Worm (Caenorhabditis elegans) whole organism, L4/young adult: ENCODE results near the gene Y48B6A.1.
"Not testable (repeated sequence)": the region's sequence is repeated elsewhere in the genome, so short reads cannot be mapped to it uniquely, and the experiment has no call there.

Source experiments
- W03F9.2 ChIP-seq: fragments of 150-350 bp; optimal IDR thresholded peaks from 2 replicates; lab custom pipeline; 2014; ENCODE audit warnings: missing biosample characterization, missing genetic modification characterization
- dao-5 ChIP-seq: sonication (generic microtip); optimal IDR thresholded peaks from 2 replicates; lab custom pipeline; 2016; ENCODE audit warnings: missing genotype, missing genetic modification characterization, moderate library complexity, missing compliant biosample characterization
- him-1 ChIP-seq: sonication (generic microtip); optimal IDR thresholded peaks from 2 replicates; lab custom pipeline; 2016; ENCODE audit warnings: missing genotype, missing genetic modification reagents, missing genetic modification characterization, missing compliant biosample characterization

Gene Y48B6A.1

DNA sequence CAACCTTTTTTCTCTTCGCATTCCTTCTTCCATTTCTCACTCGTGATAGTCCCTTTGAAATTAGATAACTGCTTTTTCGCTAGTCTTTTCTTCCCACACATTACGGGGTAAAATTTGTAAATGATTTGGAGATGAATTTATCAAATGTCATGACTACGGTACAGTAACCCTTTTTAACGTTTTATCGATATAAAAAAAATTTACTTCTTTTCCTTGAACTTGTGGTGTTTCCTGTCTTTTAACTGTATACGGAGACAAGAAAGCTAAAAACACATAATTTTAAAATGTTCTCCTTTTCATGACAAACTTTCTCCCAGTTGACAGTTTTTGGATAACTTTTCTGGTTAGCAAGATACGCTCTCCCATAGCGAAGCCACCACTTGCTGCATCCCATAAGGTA, 4.1 kb downstream of the Y48B6A.1 start, which contains the start of gene W03H9.1:
Gene W03H9.1 (minus strand): TSS at position 101 of the 400 bp plus-strand sequence.
- TF ChIP-seq dao-5 (tag; lab: Kevin White, UChicago), result no peak
- no peak for TF ChIP-seq W03F9.2 (tag; lab: Kevin White, UChicago)
- TF ChIP-seq him-1, result no peak

DNA sequence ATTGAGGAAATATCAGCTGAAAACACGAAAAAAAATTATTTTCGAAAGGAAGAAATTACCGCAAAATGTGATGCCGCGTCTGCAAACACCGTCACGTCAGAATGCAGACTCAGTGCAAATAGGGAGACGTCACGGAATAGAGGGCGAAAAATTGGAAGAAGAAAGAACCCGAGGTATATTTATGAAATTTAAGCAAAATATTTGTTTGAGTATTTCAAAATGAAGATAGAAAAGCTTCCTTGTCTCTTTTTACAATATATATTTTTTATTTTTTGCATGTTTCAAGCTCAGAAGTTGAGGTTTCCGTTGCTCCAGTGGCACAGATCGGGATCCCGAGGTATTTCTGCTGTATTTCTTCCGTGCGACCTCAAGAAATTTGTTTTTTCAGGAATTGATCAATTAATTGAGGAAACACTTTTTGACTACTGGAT, 10.3 kb downstream of the Y48B6A.1 start, which contains the start of gene W03H9.2:
Gene W03H9.2 (minus strand): TSS at position 32 of the 431 bp plus-strand sequence.
- TF ChIP-seq him-1, result no peak
- peak; percentile 27 for TF ChIP-seq W03F9.2 (tag; lab: Kevin White, UChicago)
- no peak for TF ChIP-seq dao-5 (tag; lab: Kevin White, UChicago)

DNA sequence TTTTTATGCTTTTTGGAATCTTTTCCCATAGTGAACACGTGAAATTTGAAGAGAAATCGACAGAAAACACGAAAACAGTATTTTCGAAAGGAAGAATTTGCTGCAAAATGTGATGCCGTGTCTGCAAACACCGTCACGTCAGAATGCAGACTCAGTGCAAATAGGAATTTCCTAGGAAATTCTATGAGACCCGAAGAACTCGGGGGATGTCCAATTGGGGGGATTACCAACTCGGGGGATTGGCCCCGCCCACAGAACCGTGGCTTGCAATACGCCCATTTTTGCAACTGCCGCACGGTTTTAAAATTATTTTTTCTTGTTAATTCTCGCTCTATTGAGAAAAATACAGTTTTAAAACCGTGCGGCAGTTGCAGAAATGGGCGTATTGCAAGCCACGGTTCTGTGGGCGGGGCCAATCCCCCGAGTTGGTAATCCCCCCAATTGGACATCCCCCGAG, 12.0 kb downstream of the Y48B6A.1 start, which contains the start of gene cacn-1:
Gene cacn-1 (minus strand): TSS at position 51 of the 457 bp plus-strand sequence.
- TF ChIP-seq dao-5 (tag; lab: Kevin White, UChicago); W03F9.2 (tag; lab: Kevin White, UChicago); him-1: not testable (repeated sequence)

ce11 chrII:14138849-14139419, 15.2 kb downstream of the Y48B6A.1 start:
- TF ChIP-seq him-1, result no peak
- no peak for TF ChIP-seq W03F9.2 (tag; lab: Kevin White, UChicago)
- TF ChIP-seq dao-5 (tag; lab: Kevin White, UChicago), result no peak

- TF ChIP-seq him-1 (no peak), W03F9.2 (tag; lab: Kevin White, UChicago) (no peak), dao-5 (tag; lab: Kevin White, UChicago) (no peak)
Measured at ce11 chrII:14137538-14137937, 16.6 kb downstream of the Y48B6A.1 start, which contains the start of gene K09E4.1. K09E4.1 (plus strand) TSS chrII:14137838.

DNA sequence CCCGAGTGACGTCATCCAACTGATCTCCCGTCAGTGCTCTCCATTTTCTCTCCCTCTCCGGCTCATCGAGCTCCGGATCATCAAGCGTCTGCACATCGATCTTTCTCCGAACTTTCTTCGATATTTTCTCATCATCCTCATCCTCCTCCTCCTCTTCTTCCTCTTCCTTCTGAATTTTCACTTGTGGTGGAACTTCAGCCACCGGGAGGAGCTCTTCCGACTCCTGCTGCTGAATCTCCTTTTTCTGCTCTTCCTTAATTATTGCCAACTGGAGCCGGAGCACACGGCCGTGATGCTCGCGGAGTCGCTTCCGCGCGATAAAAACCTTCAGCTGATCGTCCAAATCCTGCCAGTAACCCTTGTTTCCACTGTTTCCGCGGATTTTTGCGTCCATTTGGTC, 17.9 kb downstream of the Y48B6A.1 start:
- TF ChIP-seq dao-5 (tag; lab: Kevin White, UChicago), result no peak
- TF ChIP-seq him-1, result no peak
- TF ChIP-seq W03F9.2 (tag; lab: Kevin White, UChicago), result no peak

DNA sequence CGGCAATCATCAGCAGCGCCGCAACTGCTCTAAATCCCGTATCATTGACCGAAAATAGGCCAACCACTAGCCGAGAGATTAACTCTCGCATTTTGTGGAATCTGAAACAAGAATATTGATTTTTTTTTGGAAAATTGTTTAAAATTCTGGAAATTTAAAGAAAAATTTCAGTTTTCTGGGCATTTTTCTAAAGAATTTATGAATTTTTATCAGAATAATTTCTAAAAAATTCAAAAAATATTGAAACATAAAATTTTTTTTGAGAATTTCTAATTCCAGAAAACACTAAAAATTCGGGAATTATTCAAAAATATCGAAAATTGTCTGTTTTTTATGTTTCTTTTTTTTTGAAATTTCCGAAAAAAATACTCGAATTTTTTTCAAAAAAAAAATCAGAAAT, 21.4 kb downstream of the Y48B6A.1 start, which contains the start of gene algn-3:
Gene algn-3 (minus strand): TSS at position 101 of the 400 bp plus-strand sequence.
- TF ChIP-seq dao-5 (tag; lab: Kevin White, UChicago) (no peak), him-1 (no peak), W03F9.2 (tag; lab: Kevin White, UChicago) (no peak)

DNA sequence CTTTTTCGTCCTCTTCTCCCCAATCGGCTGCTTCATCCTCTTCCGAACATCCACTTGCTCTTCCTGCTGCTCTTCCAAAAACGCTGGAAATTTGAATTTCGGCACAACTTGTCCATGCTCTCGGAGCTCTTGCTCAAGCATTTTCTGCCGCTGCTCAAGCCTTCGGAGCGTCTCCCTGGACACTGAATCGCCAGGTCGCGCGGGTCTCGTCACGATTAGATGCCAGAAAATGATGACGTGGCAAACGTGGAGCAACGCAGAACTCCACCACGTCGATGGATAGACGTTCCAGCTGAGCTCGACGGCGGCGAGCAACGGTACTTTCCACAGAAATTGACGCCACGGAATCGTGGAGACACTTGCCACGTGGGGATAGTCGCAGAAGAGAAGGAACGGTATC, 25.0 kb downstream of the Y48B6A.1 start:
- TF ChIP-seq dao-5 (tag; lab: Kevin White, UChicago) (no peak), W03F9.2 (tag; lab: Kevin White, UChicago) (no peak), him-1 (no peak)

- TF ChIP-seq W03F9.2 (tag; lab: Kevin White, UChicago) (no peak), dao-5 (tag; lab: Kevin White, UChicago) (no peak), him-1 (no peak)
Measured at ce11 chrII:14126841-14127240, 27.3 kb downstream of the Y48B6A.1 start, which contains the start of gene K09E4.3. K09E4.3 (minus strand) TSS chrII:14126941.

DNA sequence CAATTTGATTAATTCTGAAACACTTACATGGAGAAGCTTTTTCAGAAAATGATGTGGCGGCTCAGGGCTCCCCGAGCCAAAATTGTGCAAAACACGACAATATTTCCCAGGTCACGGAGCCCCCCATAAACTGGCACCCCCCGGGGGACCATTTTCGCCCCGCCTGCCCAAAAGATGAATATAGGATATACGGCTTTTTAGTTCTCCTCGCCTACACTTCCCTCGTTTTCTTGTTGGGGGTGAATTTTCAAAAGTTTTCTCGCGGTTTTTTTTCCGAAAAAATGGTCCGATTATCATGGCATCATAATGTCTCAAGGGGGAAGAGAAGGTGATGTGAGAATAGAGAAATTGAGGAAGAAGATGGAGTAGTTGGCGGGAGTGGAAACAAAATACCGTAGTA, 32.1 kb downstream of the Y48B6A.1 start, which contains the start of gene K09E4.4:
Gene K09E4.4 (minus strand): TSS at position 101 of the 400 bp plus-strand sequence.
- TF ChIP-seq dao-5 (tag; lab: Kevin White, UChicago), result no peak
- no peak for TF ChIP-seq W03F9.2 (tag; lab: Kevin White, UChicago)
- TF ChIP-seq him-1, result no peak

- TF ChIP-seq dao-5 (tag; lab: Kevin White, UChicago) (no peak), him-1 (no peak), W03F9.2 (tag; lab: Kevin White, UChicago) (no peak)
Measured at ce11 chrII:14118391-14118790, 35.8 kb downstream of the Y48B6A.1 start.

DNA sequence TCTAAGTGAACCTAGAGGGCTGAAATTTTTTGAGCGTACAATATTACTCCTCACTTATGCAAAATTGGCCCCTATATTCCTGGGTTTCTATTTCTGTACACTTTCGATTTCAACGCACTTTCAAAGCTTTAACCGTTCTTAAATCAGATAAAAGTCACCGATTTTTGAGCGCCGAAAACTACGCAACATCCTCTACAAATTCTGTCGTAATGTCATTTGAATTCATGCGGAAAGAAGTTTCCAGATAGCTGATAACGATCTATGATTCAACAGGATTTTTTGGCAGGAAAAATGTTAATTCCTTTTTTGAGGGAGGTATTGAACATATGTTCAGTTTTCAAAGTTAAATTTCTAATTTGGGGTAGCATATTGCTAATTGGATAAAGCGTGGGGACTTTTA, 41.3 kb downstream of the Y48B6A.1 start:
- TF ChIP-seq dao-5 (tag; lab: Kevin White, UChicago) (no peak), W03F9.2 (tag; lab: Kevin White, UChicago) (no peak), him-1 (no peak)

DNA sequence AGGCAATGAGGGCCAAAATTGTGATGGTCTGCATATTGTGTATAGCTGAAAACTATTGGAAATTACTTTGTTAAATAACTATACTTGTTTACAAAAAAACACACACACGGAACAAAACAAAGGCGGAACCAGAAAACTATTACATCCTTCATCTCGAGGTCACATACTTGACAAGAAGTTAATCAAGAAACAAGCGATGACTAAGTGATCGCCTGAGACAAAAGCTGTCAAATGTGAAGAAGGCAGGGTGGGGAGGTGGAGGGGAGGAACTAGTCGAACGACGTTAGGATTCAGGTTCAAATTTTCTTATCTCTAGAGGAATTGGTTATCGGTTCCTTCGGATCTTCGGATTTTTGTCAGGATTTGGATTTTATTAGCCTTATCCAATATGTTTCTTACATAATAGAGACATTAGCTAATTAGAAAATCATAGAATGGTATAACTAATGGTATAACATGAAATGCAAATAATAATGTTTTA, 44.9 kb downstream of the Y48B6A.1 start, which contains the start of gene cpg-7:
Gene cpg-7 (minus strand): TSS at position 51 of the 481 bp plus-strand sequence.
- TF ChIP-seq him-1 (no peak), dao-5 (tag; lab: Kevin White, UChicago) (no peak), W03F9.2 (tag; lab: Kevin White, UChicago) (no peak)

- no peak for TF ChIP-seq him-1
- no peak for TF ChIP-seq W03F9.2 (tag; lab: Kevin White, UChicago)
- no peak for TF ChIP-seq dao-5 (tag; lab: Kevin White, UChicago)
Measured at ce11 chrII:14106164-14106563, 48.0 kb downstream of the Y48B6A.1 start.
